Worm (Caenorhabditis elegans): ENCODE data around the gene F14H12.7.

DNA sequence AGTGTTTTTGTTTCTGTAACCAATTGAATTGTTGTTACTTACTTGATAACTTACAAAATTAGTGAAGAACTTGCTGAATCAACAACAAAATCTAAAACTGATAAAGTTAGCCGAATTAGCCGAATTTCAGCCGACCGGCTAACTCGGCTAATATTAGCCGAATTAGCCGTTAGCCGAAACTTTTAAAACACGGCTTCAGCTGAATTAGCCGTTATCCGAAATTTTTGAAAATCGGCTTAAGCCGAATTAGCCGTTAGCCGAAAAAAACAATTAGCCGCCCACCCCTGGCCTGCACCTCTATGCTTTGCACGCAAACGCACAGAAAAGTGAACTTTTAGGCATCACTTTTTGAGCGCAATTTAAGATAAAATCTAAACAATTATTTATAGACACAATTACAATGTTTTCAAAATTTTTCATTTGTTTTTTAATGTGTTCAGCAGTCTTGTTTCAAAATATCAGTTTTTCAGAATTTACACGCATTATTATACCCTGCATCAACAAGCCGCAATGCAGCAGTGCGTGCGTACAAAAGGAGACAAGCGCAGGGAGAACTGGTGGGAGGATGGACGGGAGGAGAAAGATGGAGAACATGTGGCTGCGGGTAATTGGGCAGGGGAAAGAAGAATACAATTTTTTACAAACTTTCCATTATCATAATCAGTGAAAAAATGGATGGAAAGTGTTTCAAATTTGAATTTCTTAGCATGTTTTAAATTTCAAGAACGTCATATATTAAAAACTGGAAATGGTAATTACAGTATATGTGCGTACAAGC lies 32.8 kb upstream of the F14H12.7 start:
- TF ChIP-seq tbx-2 (tag; optimal IDR thresholded peaks at IDR 0.05), result peak; percentile 76
- peak in 1 of 2 experiments; percentile 52 for TF ChIP-seq mdl-1 (tag; optimal IDR thresholded peaks at IDR 0.05)
- TF ChIP-seq snpc-4 (tag; optimal IDR thresholded peaks at IDR 0.05), result peak; percentile 39
- peak; percentile 45 for TF ChIP-seq irx-1 (tag; optimal IDR thresholded peaks at IDR 0.05)
- TF ChIP-seq lir-3 (tag; optimal IDR thresholded peaks at IDR 0.05; ENCODE audit: poor library complexity), result peak; percentile 37
- peak; percentile 78 for TF ChIP-seq nhr-77 (tag; optimal IDR thresholded peaks at IDR 0.05)
- peak; percentile 75 for TF ChIP-seq skn-1 (tag; optimal IDR thresholded peaks at IDR 0.05)
- TF ChIP-seq lin-13 (GFP tag; optimal IDR thresholded peaks at IDR 0.05), result no peak
- TF ChIP-seq rnt-1 (tag; optimal IDR thresholded peaks at IDR 0.05), result peak; percentile 84
- TF ChIP-seq swsn-7 (tag; optimal IDR thresholded peaks at IDR 0.05), result peak; percentile 68
